Fruit fly (Drosophila melanogaster) whole organism, pupa: ENCODE results near the gene Dd.

ENCODE experiments used
- CG10348 ChIP-seq: fragments of 200-800 bp; sonication (Bioruptor generic); IDR thresholded peaks from 2 replicates; pipeline ENCODE4 v1.3.6; 2022; ENCODE audit warnings: missing biosample characterization, missing genetic modification characterization
- CG12605 ChIP-seq: fragments of 200-800 bp; sonication (Bioruptor generic); IDR thresholded peaks from 2 replicates; pipeline ENCODE4 v1.3.6; 2022; ENCODE audit warnings: missing biosample characterization, missing genetic modification characterization
- CG13204 ChIP-seq: fragments of 200-800 bp; sonication (Bioruptor generic); optimal IDR thresholded peaks from 2 replicates; lab custom pipeline; 2018; ENCODE audit warnings: missing biosample characterization, mild to moderate bottlenecking, missing genetic modification characterization, moderate library complexity
- CG14655 ChIP-seq: fragments of 200-800 bp; sonication (Bioruptor generic); optimal IDR thresholded peaks from 3 replicates; lab custom pipeline; 2017; ENCODE audit warnings: mild to moderate bottlenecking, missing biosample characterization, missing genetic modification reagents, missing genetic modification characterization
- CG15710 ChIP-seq: fragments of 200-800 bp; sonication (Bioruptor generic); optimal IDR thresholded peaks from 2 replicates; lab custom pipeline; 2018; ENCODE audit warnings: missing biosample characterization, mild to moderate bottlenecking, missing genetic modification characterization, moderate library complexity
- CG17806 ChIP-seq: fragments of 200-800 bp; sonication (Bioruptor generic); optimal IDR thresholded peaks from 2 replicates; lab custom pipeline; 2018; ENCODE audit warnings: missing biosample characterization, mild to moderate bottlenecking, missing genetic modification characterization, moderate library complexity
- CG32121 ChIP-seq: fragments of 200-800 bp; sonication (Bioruptor generic); IDR thresholded peaks from 2 replicates; pipeline ENCODE4 v1.3.6; 2022; ENCODE audit warnings: missing biosample characterization, missing genetic modification characterization
- CG34367 ChIP-seq: fragments of 200-800 bp; sonication (Bioruptor generic); optimal IDR thresholded peaks from 2 replicates; lab custom pipeline; 2018; ENCODE audit warnings: missing biosample characterization, mild to moderate bottlenecking, missing genetic modification characterization
- CG4496 ChIP-seq: fragments of 200-800 bp; sonication (Bioruptor generic); IDR thresholded peaks from 3 replicates; pipeline ENCODE4 v1.3.6; 2022; ENCODE audit warnings: missing biosample characterization, missing genetic modification characterization
- CG8159 ChIP-seq: fragments of 200-800 bp; sonication (Bioruptor generic); optimal IDR thresholded peaks from 3 replicates; lab custom pipeline; 2018; ENCODE audit warnings: missing biosample characterization, mild to moderate bottlenecking, missing genetic modification characterization, moderate library complexity
- CG8301 ChIP-seq: fragments of 200-800 bp; sonication (Bioruptor generic); optimal IDR thresholded peaks from 2 replicates; lab custom pipeline; 2018; ENCODE audit warnings: missing biosample characterization, mild to moderate bottlenecking, missing genetic modification characterization
- CG9948 ChIP-seq: fragments of 200-800 bp; sonication (Bioruptor generic); optimal IDR thresholded peaks from 2 replicates; lab custom pipeline; 2018; ENCODE audit warnings: missing biosample characterization, mild to moderate bottlenecking, missing genetic modification characterization, moderate library complexity
- D1 ChIP-seq: fragments of 200-800 bp; sonication (Bioruptor generic); optimal IDR thresholded peaks from 2 replicates; lab custom pipeline; 2018; ENCODE audit warnings: missing biosample characterization, mild to moderate bottlenecking, missing genetic modification characterization, moderate library complexity
- EcR ChIP-seq: fragments of 200-800 bp; sonication (Bioruptor generic); optimal IDR thresholded peaks from 3 replicates; lab custom pipeline; 2019; ENCODE audit warnings: missing biosample characterization, missing genetic modification characterization, mild to moderate bottlenecking, moderate library complexity, missing genetic modification reagents
- Ets98B ChIP-seq: fragments of 200-800 bp; sonication (Bioruptor generic); IDR thresholded peaks from 2 replicates; pipeline ENCODE4 v1.3.6; 2022; ENCODE audit warnings: missing biosample characterization, missing genetic modification characterization
- Pif1A ChIP-seq: fragments of 200-800 bp; sonication (Bioruptor generic); optimal IDR thresholded peaks from 3 replicates; lab custom pipeline; 2016; ENCODE audit warnings: missing biosample characterization, missing genetic modification characterization
- Pif1B ChIP-seq: fragments of 200-800 bp; sonication (Bioruptor generic); optimal IDR thresholded peaks from 3 replicates; lab custom pipeline; 2016; ENCODE audit warnings: missing biosample characterization, missing genetic modification characterization
- Snoo ChIP-seq: fragments of 200-800 bp; sonication (Bioruptor generic); optimal IDR thresholded peaks from 3 replicates; lab custom pipeline; 2017; ENCODE audit warnings: missing biosample characterization, mild to moderate bottlenecking, missing genetic modification characterization, inconsistent platforms
- fd96Ca ChIP-seq: fragments of 200-800 bp; sonication (Bioruptor generic); IDR thresholded peaks from 3 replicates; pipeline ENCODE4 v1.3.6; 2022; ENCODE audit warnings: missing biosample characterization, missing genetic modification characterization
- gl ChIP-seq: fragments of 200-800 bp; sonication (Bioruptor generic); optimal IDR thresholded peaks from 2 replicates; lab custom pipeline; 2018; ENCODE audit warnings: missing biosample characterization, mild to moderate bottlenecking, missing genetic modification characterization
- rn ChIP-seq: fragments of 200-800 bp; sonication (Bioruptor generic); IDR thresholded peaks from 2 replicates; pipeline ENCODE4 v1.3.6; 2022; ENCODE audit warnings: missing biosample characterization, missing genetic modification characterization

The Dd gene

DNA sequence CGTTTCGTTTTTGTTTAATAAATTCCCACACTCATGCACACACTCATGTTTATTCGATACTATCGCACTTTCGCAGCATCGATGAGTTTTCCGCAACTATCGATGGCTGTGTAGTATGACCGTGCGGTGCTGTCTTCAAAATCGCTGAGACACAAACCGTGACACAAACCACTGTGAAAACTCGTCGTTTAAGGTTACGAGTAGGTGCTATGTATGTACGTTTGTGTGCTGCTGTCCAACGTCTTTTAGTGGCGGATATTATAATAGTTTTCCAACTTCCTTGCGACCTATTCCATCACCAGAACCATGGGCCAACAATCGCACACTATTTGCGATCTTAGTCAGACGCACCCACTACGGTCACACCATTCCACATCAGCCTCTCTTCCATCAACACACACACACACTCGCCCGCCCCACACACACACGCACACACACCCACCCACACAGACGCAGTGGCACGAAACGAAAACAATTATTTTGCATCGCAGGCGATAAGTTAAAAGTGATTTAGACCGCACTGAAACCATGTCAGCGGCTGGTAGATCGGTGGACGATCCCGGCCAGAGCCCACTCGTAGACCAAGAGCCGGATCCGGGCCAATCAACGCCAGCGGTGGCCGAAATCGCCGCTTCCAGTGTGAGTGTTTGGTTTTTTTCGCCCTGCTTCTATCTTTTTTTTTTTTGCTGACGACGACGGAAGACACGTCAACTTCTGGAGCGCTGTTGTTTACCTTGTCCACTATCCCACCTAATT is at the start of gene Dd, which contains the start of gene CG1486:
Gene Dd, minus strand, starts transcription at position 77 of the 756 bp plus-strand sequence.
Gene CG1486, plus strand, starts transcription at position 114 of the 756 bp plus-strand sequence.
- TF ChIP-seq CG8159 (tag; lab: Kevin White, UChicago) (no peak), Pif1A (GFP tag; lab: Kevin White, UChicago) (no peak), Ets98B (GFP tag; lab: Robert Waterston, UW) (no peak), gl (tag; lab: Kevin White, UChicago) (no peak), CG34367 (tag; lab: Kevin White, UChicago) (peak; percentile 13), CG8301 (tag; lab: Kevin White, UChicago) (no peak), rn (no peak)

DNA sequence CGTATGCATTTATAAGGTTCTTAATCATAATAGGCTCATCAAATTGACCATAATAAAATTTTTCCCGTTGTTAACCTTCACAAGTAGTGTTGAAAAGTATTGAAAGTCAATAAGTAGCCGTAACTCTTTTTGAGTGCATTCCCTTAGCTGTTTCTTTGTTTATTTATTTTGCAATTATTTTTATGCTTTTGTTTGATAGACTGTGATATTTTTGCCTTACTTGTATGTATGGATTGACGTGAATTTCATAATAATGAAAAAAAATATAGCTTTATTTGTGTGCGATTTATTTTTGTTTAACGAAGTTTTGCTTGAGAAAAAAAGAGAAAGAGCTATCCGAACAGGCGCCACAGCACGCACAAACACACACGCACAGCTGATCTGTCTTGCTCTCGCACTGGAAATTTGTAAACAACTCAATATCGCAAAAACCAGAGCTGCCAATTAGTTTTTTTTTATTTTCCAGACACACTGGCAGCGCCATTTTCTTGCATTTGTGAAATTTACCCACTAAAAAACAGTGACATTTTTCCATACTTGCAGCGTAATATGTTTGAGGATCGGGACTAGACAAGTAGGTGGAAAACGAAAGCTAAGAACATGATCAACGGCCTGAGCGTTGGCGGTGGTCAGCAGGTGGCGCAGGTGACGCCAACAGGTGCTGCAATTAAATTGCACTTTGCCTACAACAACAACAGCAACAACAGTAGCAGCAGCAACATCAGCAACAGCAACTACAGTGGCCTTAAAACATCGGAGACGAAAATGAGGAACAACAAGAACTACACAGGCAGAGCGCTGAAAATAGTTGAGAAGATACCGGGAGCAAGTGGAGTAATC is 45.6 kb upstream of the Dd start:
- TF ChIP-seq EcR = peak; percentile 29
- no peak for TF ChIP-seq CG32121 (GFP tag; lab: Robert Waterston, UW)

DNA sequence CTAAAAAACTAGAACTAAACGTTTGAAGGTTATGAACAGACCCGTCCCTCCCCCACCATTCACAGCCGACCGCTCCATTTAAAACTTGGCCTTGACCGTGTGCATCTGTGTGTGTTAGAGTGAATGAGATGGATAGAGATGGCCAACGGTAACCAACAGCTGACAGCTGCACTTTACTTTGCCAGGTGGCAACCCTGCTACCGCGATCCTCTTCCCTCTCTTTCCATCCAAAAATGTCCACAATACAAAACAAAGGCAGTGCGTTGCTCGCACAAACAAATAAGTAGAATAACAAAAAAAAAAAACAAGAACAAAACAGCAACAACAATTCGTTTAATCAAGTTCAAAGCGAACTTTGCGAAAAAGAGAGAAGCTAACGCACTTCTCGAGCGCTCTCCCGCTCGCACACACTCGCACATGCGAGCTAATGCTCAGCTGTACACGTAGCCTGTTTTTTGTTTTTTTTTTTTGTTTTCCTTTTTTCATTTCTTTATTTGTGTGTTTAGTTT is 44.7 kb upstream of the Dd start:
- TF ChIP-seq fd96Ca (GFP tag; lab: Robert Waterston, UW) (peak; percentile 73; the same call in 2 of the 3 replicates), CG4496 (GFP tag; lab: Robert Waterston, UW) (peak; percentile 81; the same call in 2 of the 3 replicates), CG12605 (GFP tag; lab: Robert Waterston, UW) (peak; percentile 65), Pif1B (no peak), CG13204 (peak; percentile 16), EcR (peak; percentile 88), CG14655 (no peak), CG8301 (tag; lab: Kevin White, UChicago) (no peak), Ets98B (GFP tag; lab: Robert Waterston, UW) (peak; percentile 46; the same call in 1 of the 2 replicates)

DNA sequence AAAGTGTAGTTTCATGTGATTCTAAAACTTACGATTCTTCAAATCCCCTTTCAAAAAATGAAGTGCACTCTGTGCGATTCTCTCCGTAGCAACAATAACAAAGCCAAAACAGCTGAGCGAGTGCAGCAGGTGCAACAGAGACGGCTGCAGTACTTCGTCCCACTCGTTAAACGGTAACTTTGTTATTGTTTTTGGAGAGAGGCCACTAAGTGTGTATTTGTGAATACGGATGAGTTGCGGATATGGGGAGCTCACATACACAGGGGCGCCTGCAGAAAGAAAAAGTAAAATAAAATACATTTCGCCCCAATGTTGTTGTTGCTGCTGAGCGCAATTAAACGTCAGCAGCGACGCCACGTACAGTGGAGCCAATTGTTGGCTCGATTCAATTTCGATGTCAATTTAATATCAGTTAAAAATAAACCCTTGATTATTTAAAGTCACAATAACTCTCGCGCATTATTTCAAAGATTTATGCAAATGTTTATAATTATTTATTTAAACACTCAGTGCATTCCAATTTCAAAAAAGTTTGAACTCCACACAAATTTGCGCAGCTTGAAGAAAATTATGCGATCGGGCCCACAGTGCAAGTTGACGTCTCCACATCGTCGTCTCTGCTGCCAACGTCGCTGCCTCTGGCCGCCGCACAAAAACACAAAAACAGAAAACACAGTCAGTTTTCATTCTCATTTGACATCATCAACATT is 43.7 kb upstream of the Dd start:
- TF ChIP-seq CG15710 (tag; lab: Kevin White, UChicago) = peak; percentile 99
- peak; percentile 98 for TF ChIP-seq CG9948 (tag; lab: Kevin White, UChicago)
- peak; percentile 92 for TF ChIP-seq CG10348 (GFP tag; lab: Robert Waterston, UW)
- peak; percentile 99 for TF ChIP-seq CG14655
- peak; percentile 98 for TF ChIP-seq CG4496 (GFP tag; lab: Robert Waterston, UW)
- peak; percentile 39 for TF ChIP-seq EcR
- peak; percentile 93 for TF ChIP-seq rn
- peak; percentile 98 for TF ChIP-seq Pif1B
- peak; percentile 91 for TF ChIP-seq CG12605 (GFP tag; lab: Robert Waterston, UW)
- TF ChIP-seq Pif1A (GFP tag; lab: Kevin White, UChicago) = peak; percentile 98
- TF ChIP-seq CG8301 (tag; lab: Kevin White, UChicago) = peak; percentile 99
- TF ChIP-seq CG32121 (GFP tag; lab: Robert Waterston, UW) = peak; percentile 98
- peak; percentile 96 for TF ChIP-seq gl (tag; lab: Kevin White, UChicago)
- TF ChIP-seq CG34367 (tag; lab: Kevin White, UChicago) = peak; percentile 98
- peak; percentile 98 for TF ChIP-seq fd96Ca (GFP tag; lab: Robert Waterston, UW)
- TF ChIP-seq CG13204 = peak; percentile 95
- TF ChIP-seq D1 (tag; lab: Kevin White, UChicago) = peak; percentile 92
- TF ChIP-seq CG17806 = peak; percentile 97
- TF ChIP-seq Ets98B (GFP tag; lab: Robert Waterston, UW) = peak; percentile 96
- peak; percentile 99 for TF ChIP-seq Snoo
- peak; percentile 99 for TF ChIP-seq CG8159 (tag; lab: Kevin White, UChicago)

dm6 chrX:21366311-21366990 is 42.6 kb upstream of the Dd start:
- TF ChIP-seq Pif1B (peak; percentile 68), Ets98B (GFP tag; lab: Robert Waterston, UW) (peak; percentile 77), Snoo (peak; percentile 78), CG34367 (tag; lab: Kevin White, UChicago) (peak; percentile 61), CG8159 (tag; lab: Kevin White, UChicago) (peak; percentile 85), CG13204 (peak; percentile 48), rn (no peak), CG8301 (tag; lab: Kevin White, UChicago) (peak; percentile 84), CG12605 (GFP tag; lab: Robert Waterston, UW) (peak; percentile 57), CG9948 (tag; lab: Kevin White, UChicago) (peak; percentile 69), CG17806 (peak; percentile 66), gl (tag; lab: Kevin White, UChicago) (peak; percentile 20), Pif1A (GFP tag; lab: Kevin White, UChicago) (no peak), CG15710 (tag; lab: Kevin White, UChicago) (peak; percentile 79), CG32121 (GFP tag; lab: Robert Waterston, UW) (peak; percentile 92), D1 (tag; lab: Kevin White, UChicago) (no peak), CG14655 (no peak), EcR (peak; percentile 28), fd96Ca (GFP tag; lab: Robert Waterston, UW) (peak; percentile 80), CG10348 (GFP tag; lab: Robert Waterston, UW) (0 out of 2 replicates have a peak, but pooled peaks have one; percentile 50), CG4496 (GFP tag; lab: Robert Waterston, UW) (peak; percentile 86)
- TF ChIP-seq, all 21 proteins: peak for 17
